Worm (Caenorhabditis elegans) whole organism, L2 larva: ENCODE results near the gene ZC204.12.
"Not testable (repeated sequence)": the region's sequence is repeated elsewhere in the genome, so short reads cannot be mapped to it uniquely, and the experiment has no call there.

Experiments used
- C34F6.9 ChIP-seq: fragments of 150-350 bp; optimal IDR thresholded peaks from 2 replicates; lab custom pipeline; 2014; ENCODE audit warnings: missing biosample characterization, missing genetic modification characterization
- F13H6.1 ChIP-seq: sonication (generic microtip); optimal IDR thresholded peaks from 2 replicates; lab custom pipeline; 2016; ENCODE audit warnings: missing genetic modification characterization, missing compliant biosample characterization
- R02D3.7 ChIP-seq: fragments of 150-350 bp; optimal IDR thresholded peaks from 2 replicates; lab custom pipeline; 2014; ENCODE audit warnings: missing biosample characterization, missing genetic modification characterization
- alr-1 ChIP-seq: fragments of 150-350 bp; optimal IDR thresholded peaks from 2 replicates; lab custom pipeline; 2014; ENCODE audit warnings: missing biosample characterization, missing genetic modification characterization
- ceh-16 ChIP-seq: fragments of 150-350 bp; optimal IDR thresholded peaks from 2 replicates; lab custom pipeline; 2014; ENCODE audit warnings: missing biosample characterization, missing genetic modification characterization
- dmd-4 ChIP-seq: sonication (generic microtip); optimal IDR thresholded peaks from 2 replicates; lab custom pipeline; 2017; ENCODE audit warnings: missing biosample characterization, missing genetic modification characterization
- elt-1 ChIP-seq: fragments of 150-350 bp; optimal IDR thresholded peaks from 2 replicates; lab custom pipeline; 2014; ENCODE audit warnings: missing biosample characterization, missing genetic modification characterization
- elt-3 ChIP-seq: sonication (generic microtip); optimal IDR thresholded peaks from 2 replicates; lab custom pipeline; 2017; ENCODE audit warnings: missing biosample characterization, missing genetic modification characterization
- fos-1 ChIP-seq: fragments of 150-350 bp; optimal IDR thresholded peaks from 2 replicates; lab custom pipeline; 2014; ENCODE audit warnings: missing biosample characterization, missing genetic modification characterization
- gmeb-1 ChIP-seq: fragments of 150-350 bp; optimal IDR thresholded peaks from 2 replicates; lab custom pipeline; 2014; ENCODE audit warnings: missing biosample characterization, missing genetic modification characterization
- lin-13 ChIP-seq: fragments of 150-350 bp; optimal IDR thresholded peaks from 2 replicates; lab custom pipeline; 2014; ENCODE audit warnings: missing biosample characterization, missing genetic modification reagents, missing genetic modification characterization
- lin-39 ChIP-seq: fragments of 150-350 bp; optimal IDR thresholded peaks from 2 replicates; lab custom pipeline; 2014; ENCODE audit warnings: missing biosample characterization, missing genetic modification reagents, missing genetic modification characterization
- mbf-1 ChIP-seq: sonication (generic microtip); optimal IDR thresholded peaks from 2 replicates; lab custom pipeline; 2017; ENCODE audit warnings: missing biosample characterization, missing genetic modification characterization
- mdl-1 ChIP-seq, 2 experiments: fragments of 150-350 bp in 1 of 2; sonication (generic microtip) in 1 of 2; optimal IDR thresholded peaks; 2 replicates each; lab custom pipeline; 2017; ENCODE audit warnings: missing biosample characterization in 2 of 2, missing genetic modification characterization in 2 of 2
- nhr-10 ChIP-seq: sonication (generic microtip); optimal IDR thresholded peaks from 2 replicates; lab custom pipeline; 2017; ENCODE audit warnings: missing biosample characterization, missing genetic modification characterization
- nhr-11 ChIP-seq: fragments of 150-350 bp; optimal IDR thresholded peaks from 2 replicates; lab custom pipeline; 2014; ENCODE audit warnings: missing biosample characterization, missing genetic modification characterization
- nhr-129 ChIP-seq: fragments of 150-350 bp; optimal IDR thresholded peaks from 2 replicates; lab custom pipeline; 2014; ENCODE audit warnings: missing biosample characterization, missing genetic modification characterization
- nhr-21 ChIP-seq: fragments of 150-350 bp; optimal IDR thresholded peaks from 2 replicates; lab custom pipeline; 2014; ENCODE audit warnings: missing biosample characterization, missing genetic modification characterization
- nhr-23 ChIP-seq: fragments of 150-350 bp; optimal IDR thresholded peaks from 2 replicates; lab custom pipeline; 2014; ENCODE audit warnings: missing biosample characterization, missing genetic modification reagents, missing genetic modification characterization
- nhr-237 ChIP-seq: fragments of 150-350 bp; optimal IDR thresholded peaks from 2 replicates; lab custom pipeline; 2014; ENCODE audit warnings: missing biosample characterization, missing genetic modification characterization
- nhr-25 ChIP-seq: fragments of 150-350 bp; sonication (generic microtip); optimal IDR thresholded peaks from 3 replicates; lab custom pipeline; 2014; ENCODE audit warnings: missing biosample characterization, missing genetic modification characterization
- nhr-6 ChIP-seq: fragments of 150-350 bp; optimal IDR thresholded peaks from 2 replicates; lab custom pipeline; 2014; ENCODE audit warnings: missing biosample characterization, missing genetic modification characterization
- nhr-77 ChIP-seq: fragments of 150-350 bp; optimal IDR thresholded peaks from 2 replicates; lab custom pipeline; 2014; ENCODE audit warnings: missing biosample characterization, missing genetic modification characterization
- peb-1 ChIP-seq: fragments of 150-350 bp; optimal IDR thresholded peaks from 2 replicates; lab custom pipeline; 2014; ENCODE audit warnings: missing biosample characterization, missing genetic modification characterization
- sem-4 ChIP-seq: fragments of 150-350 bp; optimal IDR thresholded peaks from 2 replicates; lab custom pipeline; 2014; ENCODE audit warnings: missing biosample characterization, missing genetic modification reagents, missing genetic modification characterization
- snpc-4 ChIP-seq: fragments of 150-350 bp; optimal IDR thresholded peaks from 2 replicates; lab custom pipeline; 2014; ENCODE audit warnings: missing biosample characterization, missing genetic modification characterization
- unc-55 ChIP-seq: fragments of 150-350 bp; sonication (generic microtip); optimal IDR thresholded peaks from 3 replicates; lab custom pipeline; 2014; ENCODE audit warnings: missing biosample characterization, missing genetic modification reagents, missing genetic modification characterization
- unc-62 ChIP-seq: fragments of 150-350 bp; optimal IDR thresholded peaks from 2 replicates; lab custom pipeline; 2014; ENCODE audit warnings: missing biosample characterization, missing genetic modification reagents, missing genetic modification characterization
- ztf-11 ChIP-seq: sonication (generic microtip); optimal IDR thresholded peaks from 2 replicates; lab custom pipeline; 2017; ENCODE audit warnings: missing biosample characterization, missing genetic modification characterization
- ztf-4 ChIP-seq: fragments of 150-350 bp; optimal IDR thresholded peaks from 2 replicates; lab custom pipeline; 2014; ENCODE audit warnings: missing biosample characterization, missing genetic modification characterization

Gene ZC204.12

DNA sequence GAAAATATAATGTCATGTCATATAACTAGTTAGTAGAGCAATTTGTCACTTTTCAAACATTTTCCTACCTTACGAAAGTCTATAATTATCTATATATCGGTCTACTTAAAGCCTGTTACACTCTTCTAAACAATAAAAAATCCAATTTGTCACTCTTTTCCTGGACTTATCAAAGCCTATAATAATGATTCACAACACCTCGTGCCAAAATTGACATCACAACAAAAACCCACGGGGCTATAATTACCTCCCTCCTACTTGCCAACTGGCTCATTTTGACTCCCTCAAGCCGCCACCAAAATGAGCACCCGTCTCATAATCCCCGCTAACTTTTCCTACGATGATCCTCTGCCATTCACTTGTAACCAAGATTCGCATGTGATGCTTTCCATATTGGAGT lies 20.7 kb downstream of the ZC204.12 start, which contains the start of gene srg-20:
TSS of gene srg-20 (plus strand) at position 301 of the 400 bp plus-strand sequence.
- TF ChIP-seq R02D3.7, ztf-4, ztf-11 (tag; lab: Kevin White, UChicago): not testable (repeated sequence)

DNA sequence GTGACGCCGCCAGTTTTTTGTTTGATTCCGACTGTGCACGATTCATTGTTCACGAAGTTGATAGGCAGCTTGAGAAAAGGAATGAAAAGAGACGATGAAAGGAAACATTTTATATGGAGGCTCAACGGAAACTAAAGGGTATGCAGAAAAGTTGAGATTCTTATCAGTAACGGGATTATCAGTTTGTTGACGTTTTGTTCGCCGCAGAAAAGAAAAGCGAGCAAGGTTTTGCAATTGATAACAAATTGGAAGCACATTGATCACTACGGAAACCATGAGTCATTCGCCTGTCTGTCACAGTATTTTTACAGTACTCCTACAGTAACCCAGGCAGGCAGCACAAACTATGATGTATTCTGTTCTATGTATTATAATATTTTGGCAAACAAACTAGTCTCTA lies 21.1 kb downstream of the ZC204.12 start:
- TF ChIP-seq dmd-4 (tag; lab: Kevin White, UChicago) (no peak), nhr-77 (tag; lab: Kevin White, UChicago) (no peak), ceh-16 (tag; lab: Kevin White, UChicago) (no peak), nhr-129 (no peak), gmeb-1 (no peak), alr-1 (tag; lab: Kevin White, UChicago) (no peak), nhr-10 (tag; lab: Kevin White, UChicago) (no peak), fos-1 (tag; lab: Kevin White, UChicago) (peak; percentile 41), nhr-21 (tag; lab: Kevin White, UChicago) (no peak)

DNA sequence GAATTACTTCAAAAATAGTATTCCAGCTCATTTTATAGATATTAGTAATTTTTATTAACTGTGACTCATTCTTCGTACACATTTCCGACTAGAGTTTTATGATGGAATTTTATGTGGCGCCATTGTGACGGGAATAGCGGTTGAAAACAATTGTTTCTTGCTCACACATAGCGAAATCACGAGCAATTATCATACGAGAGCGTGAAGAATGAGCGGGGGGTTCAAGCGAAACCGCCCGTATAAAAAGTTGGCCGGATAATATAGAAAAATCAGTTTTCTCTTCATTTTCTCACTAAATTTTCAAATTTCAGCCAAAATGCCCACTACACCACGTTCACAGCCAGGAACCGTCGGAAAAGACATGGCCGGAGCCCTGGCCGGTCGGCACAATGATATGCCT lies 23.6 kb downstream of the ZC204.12 start, which contains the start of gene C08E3.1:
TSS of gene C08E3.1 (plus strand) at position 301 of the 400 bp plus-strand sequence.
- not testable (repeated sequence) for TF ChIP-seq peb-1, nhr-237, F13H6.1 (tag; lab: Kevin White, UChicago)
- TF ChIP-seq, all 48 proteins: peak for 0; not testable (repeated sequence) for 48

DNA sequence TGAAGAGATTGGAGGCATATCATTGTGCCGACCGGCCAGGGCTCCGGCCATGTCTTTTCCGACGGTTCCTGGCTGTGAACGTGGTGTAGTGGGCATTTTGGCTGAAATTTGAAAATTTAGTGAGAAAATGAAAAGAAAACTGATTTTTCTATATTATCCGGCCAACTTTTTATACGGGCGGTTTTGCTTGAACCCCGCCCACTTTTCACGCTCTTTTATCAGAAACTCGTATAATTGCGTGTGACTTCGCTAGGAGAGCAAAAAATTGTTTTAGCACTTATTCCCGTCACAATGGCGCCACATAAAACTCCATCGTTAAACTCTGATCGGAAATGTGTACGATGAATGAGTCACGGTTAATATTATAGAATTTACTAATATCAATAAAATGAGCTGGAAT lies 24.9 kb downstream of the ZC204.12 start, which contains the start of gene C08E3.13:
TSS of gene C08E3.13 (minus strand) at position 101 of the 400 bp plus-strand sequence.
- TF ChIP-seq elt-1; unc-62 (GFP tag; lab: Kevin White, UChicago); nhr-129: not testable (repeated sequence)

DNA sequence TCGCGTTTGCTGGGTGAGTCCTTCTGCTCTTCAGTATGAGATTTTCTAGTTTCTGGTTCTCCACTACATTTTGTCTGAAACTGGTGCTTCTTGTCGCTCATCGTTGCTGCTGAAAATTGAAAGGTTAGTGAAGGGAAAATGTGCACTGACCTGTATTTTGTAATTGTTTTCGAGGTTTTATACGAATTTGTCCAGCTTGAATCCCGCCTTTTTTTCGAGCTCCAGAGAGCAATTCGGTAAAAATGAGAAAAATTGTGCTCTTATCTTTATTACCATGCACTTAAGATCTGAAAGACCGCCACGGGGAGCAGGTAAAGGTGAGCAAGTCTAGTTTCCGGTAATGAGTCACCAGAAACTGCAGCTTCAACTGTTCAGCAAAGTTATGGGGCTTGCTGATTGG lies 29.3 kb downstream of the ZC204.12 start, which contains the start of gene C08E3.15:
TSS of gene C08E3.15 (minus strand) at position 101 of the 400 bp plus-strand sequence.
- TF ChIP-seq nhr-21, nhr-11, dmd-4 (tag; lab: Kevin White, UChicago): not testable (repeated sequence)

DNA sequence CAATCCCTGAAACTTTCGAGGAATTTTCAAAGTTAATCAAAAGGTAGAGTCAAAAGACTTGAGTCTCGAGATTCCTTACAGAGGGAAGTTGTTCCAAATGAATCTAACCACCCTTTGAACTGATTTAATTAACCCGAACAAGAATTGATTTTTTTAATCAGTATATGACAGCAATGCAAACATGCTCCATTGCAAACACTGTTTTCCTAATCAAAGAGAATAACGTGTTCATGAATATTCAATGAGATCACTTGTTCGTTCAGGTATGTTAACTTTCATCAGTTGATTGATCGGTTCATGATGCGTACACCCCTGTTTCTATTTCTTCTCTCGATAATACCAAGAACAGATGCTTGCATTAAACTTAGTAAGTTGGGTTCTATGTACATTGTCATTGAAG lies 31.4 kb downstream of the ZC204.12 start, which contains the start of gene C08E3.14:
TSS of gene C08E3.14 (plus strand) at position 301 of the 400 bp plus-strand sequence.
- TF ChIP-seq nhr-11 (tag; lab: Kevin White, UChicago) (no peak), mdl-1 (tag; optimal IDR thresholded peaks at IDR 0.05; lab: Kevin White, UChicago) (no peak), fos-1 (tag; lab: Kevin White, UChicago) (no peak), gmeb-1 (no peak)
- TF ChIP-seq, all 48 proteins: peak for 0

DNA sequence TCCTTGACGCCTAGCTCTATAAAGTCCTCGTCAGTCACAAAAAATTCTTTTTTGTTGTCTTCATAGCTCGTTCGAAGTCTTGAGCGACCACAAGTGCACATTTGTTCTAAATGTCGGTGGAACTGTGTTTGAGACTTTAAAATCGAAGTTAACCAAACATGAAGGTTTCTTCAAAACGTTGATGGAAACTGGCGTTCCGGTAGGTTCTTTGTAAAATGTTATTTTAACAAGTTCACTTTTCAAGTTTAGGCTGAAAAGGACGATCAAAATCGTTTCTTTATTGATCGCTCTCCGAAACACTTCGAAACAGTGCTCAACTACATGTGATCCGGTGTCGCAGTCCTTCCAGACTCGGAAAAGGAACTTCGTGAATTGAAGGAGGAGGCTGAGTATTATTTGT lies 32.5 kb downstream of the ZC204.12 start, which contains the start of gene fbxa-160:
TSS of gene fbxa-160 (minus strand) at position 101 of the 400 bp plus-strand sequence.
- TF ChIP-seq lin-13 (GFP tag; lab: Kevin White, UChicago) (no peak), nhr-6 (no peak), nhr-237 (tag; lab: Kevin White, UChicago) (no peak), nhr-23 (no peak), nhr-10 (tag; lab: Kevin White, UChicago) (no peak), snpc-4 (tag; lab: Kevin White, UChicago) (no peak), mbf-1 (tag; lab: Kevin White, UChicago) (no peak), lin-39 (tag; lab: Kevin White, UChicago) (no peak), nhr-25 (tag; lab: Kevin White, UChicago) (no peak), C34F6.9 (no peak)
- TF ChIP-seq, all 48 proteins: peak for 0

DNA sequence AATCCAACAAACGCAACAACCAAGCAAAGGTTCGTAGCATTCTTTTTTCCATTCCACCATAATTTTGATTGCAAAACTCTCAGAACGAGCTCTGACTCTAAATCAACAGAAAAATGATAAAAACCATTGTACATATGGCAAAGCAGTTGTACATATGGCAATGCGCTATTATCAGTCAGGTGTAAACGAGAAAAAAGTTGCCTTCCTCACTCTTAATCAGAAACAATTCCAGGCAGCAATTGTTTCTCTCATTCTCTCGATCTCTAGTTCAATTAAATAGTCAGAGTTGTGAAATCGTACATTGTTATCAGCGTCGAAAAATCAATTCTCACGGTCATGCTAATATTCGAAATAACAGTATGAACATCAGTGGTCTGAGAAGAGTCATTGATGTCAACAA lies 35.3 kb downstream of the ZC204.12 start:
- no peak for TF ChIP-seq nhr-23
- TF ChIP-seq sem-4 (tag; lab: Kevin White, UChicago), result no peak
- no peak for TF ChIP-seq unc-55 (GFP tag; lab: Kevin White, UChicago)
- TF ChIP-seq mbf-1 (tag; lab: Kevin White, UChicago), result no peak
- peak; percentile 44 for TF ChIP-seq fos-1 (tag; lab: Kevin White, UChicago)
- TF ChIP-seq elt-3 (tag; lab: Kevin White, UChicago), result no peak
